Worm (Caenorhabditis elegans) whole organism, mixed stage, embryonic: ENCODE measurements around the gene slc-25A18.2.

Source experiments
- M03D4.4 ChIP-seq: sonication (generic microtip); optimal IDR thresholded peaks from 2 replicates; lab custom pipeline; 2017; ENCODE audit warnings: mild to moderate bottlenecking, missing genetic modification characterization, missing compliant biosample characterization
- bed-3 ChIP-seq: fragments of 200-800 bp; sonication (Bioruptor generic); optimal IDR thresholded peaks from 3 replicates; lab custom pipeline; 2018; ENCODE audit warnings: mild to moderate bottlenecking, missing genetic modification characterization, moderate library complexity, missing compliant biosample characterization
- blmp-1 ChIP-seq: fragments of 150-350 bp; optimal IDR thresholded peaks from 2 replicates; lab custom pipeline; 2014; ENCODE audit warnings: missing biosample characterization, missing genetic modification characterization
- ceh-43 ChIP-seq: fragments of 200-800 bp; sonication (Bioruptor generic); optimal IDR thresholded peaks from 2 replicates; lab custom pipeline; 2018; ENCODE audit warnings: mild to moderate bottlenecking, missing genetic modification characterization, moderate library complexity, missing compliant biosample characterization
- ces-1 ChIP-seq: fragments of 150-350 bp; optimal IDR thresholded peaks from 2 replicates; lab custom pipeline; 2014; ENCODE audit warnings: missing biosample characterization, missing genetic modification reagents, missing genetic modification characterization
- cnd-1 ChIP-seq: fragments of 200-800 bp; sonication (Bioruptor generic); optimal IDR thresholded peaks from 2 replicates; lab custom pipeline; 2018; ENCODE audit warnings: mild to moderate bottlenecking, missing genetic modification characterization, missing compliant biosample characterization
- drap-1 ChIP-seq: fragments of 200-800 bp; sonication (Bioruptor generic); optimal IDR thresholded peaks from 3 replicates; lab custom pipeline; 2018; ENCODE audit warnings: mild to moderate bottlenecking, missing genetic modification characterization, missing compliant biosample characterization
- elt-1 ChIP-seq: sonication (generic microtip); optimal IDR thresholded peaks from 2 replicates; lab custom pipeline; 2017; ENCODE audit warnings: missing genetic modification characterization, mild to moderate bottlenecking, missing compliant biosample characterization, antibody characterized with exemption, moderate library complexity, borderline replicate concordance; ENCODE audit not compliant: insufficient read depth
- elt-3 ChIP-seq: fragments of 150-350 bp; optimal IDR thresholded peaks from 2 replicates; lab custom pipeline; 2014; ENCODE audit warnings: missing biosample characterization, missing genetic modification characterization
- flh-1 ChIP-seq: fragments of 200-800 bp; sonication (Bioruptor generic); optimal IDR thresholded peaks from 2 replicates; lab custom pipeline; 2018; ENCODE audit warnings: mild to moderate bottlenecking, missing genetic modification characterization, moderate library complexity, missing compliant biosample characterization
- ham-2 ChIP-seq: fragments of 200-800 bp; sonication (Bioruptor generic); optimal IDR thresholded peaks from 2 replicates; lab custom pipeline; 2018; ENCODE audit warnings: mild to moderate bottlenecking, missing genetic modification characterization, missing compliant biosample characterization
- hlh-1 ChIP-seq: fragments of 150-350 bp; optimal IDR thresholded peaks from 2 replicates; lab custom pipeline; 2014; ENCODE audit warnings: missing biosample characterization, missing genetic modification reagents, missing genetic modification characterization
- lin-13 ChIP-seq: fragments of 150-350 bp; optimal IDR thresholded peaks from 2 replicates; lab custom pipeline; 2014; ENCODE audit warnings: missing biosample characterization, missing genetic modification characterization
- lin-32 ChIP-seq: fragments of 200-800 bp; sonication (Bioruptor generic); optimal IDR thresholded peaks from 2 replicates; lab custom pipeline; 2018; ENCODE audit warnings: mild to moderate bottlenecking, missing genetic modification characterization, missing compliant biosample characterization
- lsy-2 ChIP-seq: fragments of 150-350 bp; optimal IDR thresholded peaks from 2 replicates; lab custom pipeline; 2014; ENCODE audit warnings: missing biosample characterization, missing genetic modification characterization
- mep-1 ChIP-seq: fragments of 150-350 bp; optimal IDR thresholded peaks from 2 replicates; lab custom pipeline; 2017; ENCODE audit warnings: missing biosample characterization, missing genetic modification reagents, missing genetic modification characterization, inconsistent platforms
- mls-2 ChIP-seq: sonication (generic microtip); optimal IDR thresholded peaks from 2 replicates; lab custom pipeline; 2016; ENCODE audit warnings: mild to moderate bottlenecking, missing genetic modification characterization, moderate library complexity, missing compliant biosample characterization
- nhr-12 ChIP-seq: fragments of 150-350 bp; optimal IDR thresholded peaks from 2 replicates; lab custom pipeline; 2014; ENCODE audit warnings: missing biosample characterization, missing genetic modification characterization
- nhr-237 ChIP-seq: fragments of 150-350 bp; optimal IDR thresholded peaks from 2 replicates; lab custom pipeline; 2014; ENCODE audit warnings: missing biosample characterization, missing genetic modification characterization
- nhr-28 ChIP-seq: fragments of 150-350 bp; optimal IDR thresholded peaks from 2 replicates; lab custom pipeline; 2014; ENCODE audit warnings: missing biosample characterization, missing genetic modification characterization
- nhr-76 ChIP-seq: sonication (generic microtip); optimal IDR thresholded peaks from 2 replicates; lab custom pipeline; 2017; ENCODE audit warnings: missing biosample characterization, missing genetic modification characterization
- sem-2 ChIP-seq: fragments of 200-800 bp; sonication (Bioruptor generic); optimal IDR thresholded peaks from 2 replicates; lab custom pipeline; 2018; ENCODE audit warnings: mild to moderate bottlenecking, missing genetic modification characterization, missing compliant biosample characterization
- snpc-4 ChIP-seq: fragments of 150-350 bp; optimal IDR thresholded peaks from 2 replicates; lab custom pipeline; 2014; ENCODE audit warnings: missing biosample characterization, missing genetic modification characterization
- sptf-1 ChIP-seq: sonication (generic microtip); optimal IDR thresholded peaks from 2 replicates; lab custom pipeline; 2017; ENCODE audit warnings: mild to moderate bottlenecking, missing genetic modification characterization, moderate library complexity, missing compliant biosample characterization
- tbx-8 ChIP-seq: fragments of 200-800 bp; sonication (Bioruptor generic); optimal IDR thresholded peaks from 2 replicates; lab custom pipeline; 2018; ENCODE audit warnings: mild to moderate bottlenecking, missing genetic modification characterization, moderate library complexity, missing compliant biosample characterization
- unc-39 ChIP-seq: fragments of 150-350 bp; optimal IDR thresholded peaks from 2 replicates; lab custom pipeline; 2014; ENCODE audit warnings: missing biosample characterization, missing genetic modification characterization
- unc-62 ChIP-seq: fragments of 150-350 bp; optimal IDR thresholded peaks from 2 replicates; lab custom pipeline; 2014; ENCODE audit warnings: missing biosample characterization, missing genetic modification reagents, missing genetic modification characterization
- zip-8 ChIP-seq: fragments of 150-350 bp; optimal IDR thresholded peaks from 2 replicates; lab custom pipeline; 2014; ENCODE audit warnings: missing biosample characterization, missing genetic modification characterization
- ztf-11 ChIP-seq: fragments of 150-350 bp; optimal IDR thresholded peaks from 2 replicates; lab custom pipeline; 2014; ENCODE audit warnings: missing biosample characterization, missing genetic modification characterization

slc-25A18.2 gene

ce11 chrIV:7456225-7456624 lies 18.6 kb upstream of the slc-25A18.2 start, which contains the start of gene F13B6.1:
TSS of gene F13B6.1 (plus strand) at chrIV:7456525.
- TF ChIP-seq bed-3 (GFP tag; lab: Kevin White, UChicago): no peak

- no peak for TF ChIP-seq nhr-76 (tag; lab: Kevin White, UChicago)
- TF ChIP-seq flh-1: no peak
- no peak for TF ChIP-seq lin-32
- TF ChIP-seq snpc-4 (tag; lab: Kevin White, UChicago): no peak
- TF ChIP-seq mls-2: no peak
- no peak for TF ChIP-seq bed-3 (GFP tag; lab: Kevin White, UChicago)
- TF ChIP-seq unc-62: no peak
- no peak for TF ChIP-seq M03D4.4 (tag; lab: Kevin White, UChicago)
- no peak for TF ChIP-seq cnd-1
- TF ChIP-seq blmp-1 (tag; lab: Kevin White, UChicago): no peak
- TF ChIP-seq ces-1: no peak
- no peak for TF ChIP-seq zip-8 (tag; lab: Kevin White, UChicago)
- no peak for TF ChIP-seq drap-1 (GFP tag; lab: Kevin White, UChicago)
- no peak for TF ChIP-seq hlh-1 (tag; lab: Kevin White, UChicago)
- no peak for TF ChIP-seq lin-13 (tag; lab: Kevin White, UChicago)
These were observed 14.6 kb upstream of the slc-25A18.2 start, which contains the start of gene F13B6.2 for ce11 chrIV:7460225-7460624. TSS of gene F13B6.2 (minus strand) at chrIV:7460325.

ce11 chrIV:7465857-7466256 lies 9.0 kb upstream of the slc-25A18.2 start, which contains the start of gene F13B6.3:
TSS of gene F13B6.3 (minus strand) at chrIV:7465957.
- TF ChIP-seq flh-1 (no peak), ham-2 (no peak), sem-2 (GFP tag; lab: Kevin White, UChicago) (no peak), nhr-237 (tag; lab: Kevin White, UChicago) (no peak)

ce11 chrIV:7467170-7467569 lies 7.7 kb upstream of the slc-25A18.2 start:
- TF ChIP-seq nhr-28: no peak
- TF ChIP-seq hlh-1 (tag; lab: Kevin White, UChicago): no peak
- no peak for TF ChIP-seq sem-2 (GFP tag; lab: Kevin White, UChicago)

ce11 chrIV:7468638-7469037 lies 6.2 kb upstream of the slc-25A18.2 start:
- TF ChIP-seq nhr-237 (tag; lab: Kevin White, UChicago) (no peak), ces-1 (no peak), mep-1 (tag; lab: Kevin White, UChicago) (no peak)

ce11 chrIV:7469782-7470413 lies 4.9 kb upstream of the slc-25A18.2 start, which contains the start of gene F55G1.7:
TSS of gene F55G1.7 (minus strand) at chrIV:7469832.
- TF ChIP-seq unc-62: no peak
- TF ChIP-seq nhr-12 (tag; lab: Kevin White, UChicago): no peak
- no peak for TF ChIP-seq flh-1

ce11 chrIV:7473159-7473649 lies 1.6 kb upstream of the slc-25A18.2 start, which contains the start of the genes plk-3 and F55G1.6:
TSS of gene plk-3 (minus strand) at chrIV:7473209.
TSS of gene F55G1.6 (plus strand) at chrIV:7473517.
- TF ChIP-seq bed-3 (GFP tag; lab: Kevin White, UChicago): no peak
- no peak for TF ChIP-seq ceh-43 (GFP tag; lab: Kevin White, UChicago)
- no peak for TF ChIP-seq tbx-8 (GFP tag; lab: Kevin White, UChicago)
- TF ChIP-seq snpc-4 (tag; lab: Kevin White, UChicago): no peak
- no peak for TF ChIP-seq mep-1 (tag; lab: Kevin White, UChicago)
- no peak for TF ChIP-seq elt-3 (tag; lab: Kevin White, UChicago)
- no peak for TF ChIP-seq lsy-2 (tag; lab: Kevin White, UChicago)
- no peak for TF ChIP-seq nhr-12 (tag; lab: Kevin White, UChicago)
- TF ChIP-seq sptf-1 (tag; lab: Kevin White, UChicago): no peak
- no peak for TF ChIP-seq elt-1 (tag; lab: Kevin White, UChicago)
- no peak for TF ChIP-seq blmp-1 (tag; lab: Kevin White, UChicago)
- TF ChIP-seq unc-39 (tag; lab: Kevin White, UChicago): no peak
- TF ChIP-seq zip-8 (tag; lab: Kevin White, UChicago): no peak
- TF ChIP-seq ztf-11: no peak
